Fruit fly (Drosophila melanogaster) whole organism, embryonic: ENCODE measurements around the gene CG43402.

Experiments used
- Atf3 ChIP-seq: fragments of 200-800 bp; sonication (Bioruptor generic); optimal IDR thresholded peaks from 3 replicates; lab custom pipeline; 2016; ENCODE audit warnings: missing biosample characterization, missing genetic modification characterization
- CG11085 ChIP-seq: fragments of 200-800 bp; sonication (Bioruptor generic); IDR thresholded peaks from 2 replicates; pipeline ENCODE4 v1.3.6; 2022; ENCODE audit warnings: missing biosample characterization, missing genetic modification characterization
- CG12236 ChIP-seq: fragments of 200-800 bp; sonication (Bioruptor generic); optimal IDR thresholded peaks from 2 replicates; lab custom pipeline; 2016; ENCODE audit warnings: missing biosample characterization, missing genetic modification characterization
- CG15479 ChIP-seq: fragments of 200-800 bp; sonication (Bioruptor generic); optimal IDR thresholded peaks from 3 replicates; lab custom pipeline; 2019; ENCODE audit warnings: missing biosample characterization, mild to moderate bottlenecking, missing genetic modification characterization, moderate library complexity
- CG17328 ChIP-seq: fragments of 200-800 bp; sonication (Bioruptor generic); IDR thresholded peaks from 2 replicates; pipeline ENCODE4 v1.3.6; 2022; ENCODE audit warnings: missing biosample characterization, missing genetic modification characterization
- CkIIα-i1 ChIP-seq: fragments of 200-800 bp; sonication (Bioruptor generic); IDR thresholded peaks from 2 replicates; pipeline ENCODE4 v1.3.6; 2022; ENCODE audit warnings: missing biosample characterization, missing genetic modification characterization
- bigmax ChIP-seq: fragments of 200-800 bp; sonication (Bioruptor generic); optimal IDR thresholded peaks from 2 replicates; lab custom pipeline; 2018; ENCODE audit warnings: missing biosample characterization, mild to moderate bottlenecking, missing genetic modification characterization
- chn ChIP-seq: fragments of 200-800 bp; sonication (Bioruptor generic); optimal IDR thresholded peaks from 2 replicates; lab custom pipeline; 2016; ENCODE audit warnings: missing biosample characterization, missing genetic modification characterization

DNA sequence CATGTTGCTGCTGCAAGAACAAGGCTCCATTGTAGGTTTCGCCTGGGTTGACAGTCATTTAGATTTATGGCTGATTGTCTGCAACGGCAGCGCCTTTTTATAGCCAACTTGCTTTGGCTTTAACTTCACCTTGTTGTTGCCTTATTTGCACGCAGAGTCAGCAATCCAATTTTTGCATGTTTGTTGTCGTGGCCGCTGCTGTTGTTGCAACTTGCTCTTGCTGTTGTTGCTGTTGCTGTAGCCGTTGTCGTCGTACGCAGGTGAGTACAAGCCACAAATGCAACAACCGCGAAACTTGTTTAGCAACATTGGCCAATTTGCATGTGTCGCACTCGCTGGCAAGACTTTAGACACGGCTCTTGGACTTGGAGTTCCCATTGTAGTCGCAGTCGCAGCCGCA, 26.9 kb upstream of the CG43402 start:
- TF ChIP-seq CG12236 = no peak
- TF ChIP-seq CkIIα-i1 (GFP tag; lab: Robert Waterston, UW) = no peak
- TF ChIP-seq CG15479 (GFP tag; lab: Kevin White, UChicago) = no peak
- no peak for TF ChIP-seq chn (GFP tag; lab: Kevin White, UChicago)
- no peak for TF ChIP-seq bigmax (GFP tag; lab: Kevin White, UChicago)
- TF ChIP-seq CG11085 (GFP tag; lab: Robert Waterston, UW) = no peak
- no peak for TF ChIP-seq CG17328 (GFP tag; lab: Robert Waterston, UW)
- TF ChIP-seq Atf3 = no peak
